Fruit fly (Drosophila melanogaster): Measurements from ENCODE around the gene t.

DNA sequence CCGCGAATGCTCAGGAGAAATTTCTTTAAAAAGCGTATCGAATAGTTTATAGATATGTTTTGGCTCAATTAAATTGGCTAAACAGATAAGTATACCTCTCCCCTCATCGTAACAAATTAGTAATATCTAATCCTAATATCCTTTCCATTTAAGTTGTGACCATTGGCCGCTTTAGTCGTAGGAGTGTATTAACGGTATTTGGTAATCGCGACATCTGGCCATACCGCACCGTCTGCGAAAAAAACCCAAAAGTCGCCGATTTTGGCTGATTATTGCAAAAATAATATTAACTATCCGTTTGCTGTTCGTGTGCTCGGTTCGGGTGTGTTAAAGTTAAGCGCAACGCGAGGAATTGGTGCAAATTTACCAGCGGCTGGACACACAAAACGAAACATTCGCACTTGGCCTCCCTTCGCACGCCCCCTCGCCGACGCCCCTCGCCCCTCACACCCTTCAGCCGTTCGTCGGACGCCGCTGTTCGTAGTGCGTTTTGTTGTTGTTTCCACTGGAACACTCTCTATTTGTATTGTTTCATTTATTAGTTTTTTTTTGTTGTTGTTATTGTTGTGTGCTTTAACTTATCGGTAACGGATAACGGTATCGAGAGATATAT is 24.2 kb upstream of the t start, which contains the start of the genes amx and Dsor1:
- TF ChIP-seq CG12155 (GFP tag; optimal IDR thresholded peaks at IDR 0.05): no peak
- TF ChIP-seq CG3281 (GFP tag; optimal IDR thresholded peaks at IDR 0.05): no peak
- no peak for TF ChIP-seq insv (GFP tag; optimal IDR thresholded peaks at IDR 0.05)
- no peak for TF ChIP-seq ind (GFP tag; optimal IDR thresholded peaks at IDR 0.05)
- no peak for TF ChIP-seq bab2 (GFP tag; optimal IDR thresholded peaks at IDR 0.05)

All from whole organism, embryonic.